Worm (Caenorhabditis elegans) whole organism, young adult: Measurements from ENCODE around the gene rpa-1.

Experiments used
- B0336.3 ChIP-seq: fragments of 200-800 bp; sonication (Bioruptor generic); IDR thresholded peaks from 2 replicates; pipeline ENCODE4 v1.3.6; 2022; ENCODE audit warnings: missing genetic modification characterization, missing compliant biosample characterization
- D2030.7 ChIP-seq: fragments of 200-800 bp; sonication (Bioruptor generic); IDR thresholded peaks from 2 replicates; pipeline ENCODE4 v1.3.6; 2022; ENCODE audit warnings: missing genetic modification reagents, missing genetic modification characterization, missing compliant biosample characterization
- F10E7.11 ChIP-seq: sonication (generic microtip); optimal IDR thresholded peaks from 2 replicates; lab custom pipeline; 2017; ENCODE audit warnings: mild to moderate bottlenecking, missing genetic modification characterization, moderate library complexity, missing compliant biosample characterization
- F23B12.7 ChIP-seq: sonication (generic microtip); optimal IDR thresholded peaks from 2 replicates; lab custom pipeline; 2017; ENCODE audit warnings: missing genetic modification characterization, mild to moderate bottlenecking, missing compliant biosample characterization, antibody characterized with exemption, moderate library complexity; ENCODE audit not compliant: insufficient read depth
- F33H1.4 ChIP-seq: fragments of 200-800 bp; sonication (Bioruptor generic); IDR thresholded peaks from 2 replicates; pipeline ENCODE4 v1.3.6; 2022; ENCODE audit warnings: missing genetic modification reagents, missing genetic modification characterization, missing compliant biosample characterization
- F37B4.10 ChIP-seq: fragments of 200-800 bp; sonication (Bioruptor generic); IDR thresholded peaks from 2 replicates; pipeline ENCODE4 v1.3.6; 2022; ENCODE audit warnings: missing genetic modification characterization, missing compliant biosample characterization
- F57A8.1 ChIP-seq: fragments of 200-800 bp; sonication (Bioruptor generic); optimal IDR thresholded peaks from 2 replicates; lab custom pipeline; 2018; ENCODE audit warnings: mild to moderate bottlenecking, missing genetic modification characterization, moderate library complexity, missing compliant biosample characterization
- K12H6.12 ChIP-seq: fragments of 200-800 bp; sonication (Bioruptor generic); optimal IDR thresholded peaks from 2 replicates; lab custom pipeline; 2018; ENCODE audit warnings: mild to moderate bottlenecking, missing genetic modification characterization, missing compliant biosample characterization
- Y53F4B.3 ChIP-seq: fragments of 200-800 bp; sonication (Bioruptor generic); IDR thresholded peaks from 2 replicates; pipeline ENCODE4 v1.3.6; 2022; ENCODE audit warnings: missing genetic modification reagents, missing genetic modification characterization, missing compliant biosample characterization
- Y53G8AR.9 ChIP-seq: fragments of 200-800 bp; sonication (Bioruptor generic); conservative IDR thresholded peaks from 2 replicates; pipeline ENCODE4 v1.3.6; 2022; ENCODE audit warnings: missing genetic modification reagents, missing genetic modification characterization, missing compliant biosample characterization
- Y56A3A.18 ChIP-seq: fragments of 200-800 bp; sonication (Bioruptor generic); IDR thresholded peaks from 2 replicates; pipeline ENCODE4 v1.3.6; 2022; ENCODE audit warnings: missing genetic modification reagents, missing genetic modification characterization, missing compliant biosample characterization
- ama-1 ChIP-seq, 3 experiments: fragments of 150-350 bp in 1 of 3; sonication (generic microtip) in 2 of 3; optimal IDR thresholded peaks; 2 replicates each; lab custom pipeline; 2014 to 2018; ENCODE audit warnings: missing biosample characterization in 2 of 3, missing genetic modification characterization in 2 of 3, missing genetic modification reagents in 2 of 3
- cebp-1 ChIP-seq, 2 experiments: fragments of 200-800 bp in 1 of 2; sonication (Bioruptor generic) in 1 of 2; sonication (generic microtip) in 1 of 2; IDR thresholded peaks in 1 of 2; optimal IDR thresholded peaks in 1 of 2; 2 replicates each; pipeline versions ENCODE4 v1.3.6 to Lab custom; 2017 to 2022; ENCODE audit warnings: missing compliant biosample characterization in 2 of 2, missing genetic modification characterization in 2 of 2, mild to moderate bottlenecking in 1 of 2, missing genetic modification reagents in 1 of 2, moderate library complexity in 1 of 2
- ceh-100 ChIP-seq: fragments of 200-800 bp; sonication (Bioruptor generic); IDR thresholded peaks from 2 replicates; pipeline ENCODE4 v1.3.6; 2022; ENCODE audit warnings: missing genetic modification reagents, missing genetic modification characterization, missing compliant biosample characterization
- ceh-58 ChIP-seq: fragments of 200-800 bp; sonication (Bioruptor generic); IDR thresholded peaks from 2 replicates; pipeline ENCODE4 v1.3.6; 2022; ENCODE audit warnings: missing genetic modification characterization, missing compliant biosample characterization
- die-1 ChIP-seq: sonication (generic microtip); optimal IDR thresholded peaks from 2 replicates; lab custom pipeline; 2016; ENCODE audit warnings: missing genotype, mild to moderate bottlenecking, missing genetic modification characterization, missing compliant biosample characterization
- dpl-1 ChIP-seq: fragments of 150-350 bp; optimal IDR thresholded peaks from 2 replicates; lab custom pipeline; 2014; ENCODE audit warnings: missing biosample characterization, missing genetic modification reagents, missing genetic modification characterization
- efl-1 ChIP-seq: fragments of 150-350 bp; optimal IDR thresholded peaks from 2 replicates; lab custom pipeline; 2014; ENCODE audit warnings: missing biosample characterization, missing genetic modification reagents, missing genetic modification characterization
- egl-18 ChIP-seq: fragments of 200-800 bp; sonication (Bioruptor generic); IDR thresholded peaks from 2 replicates; pipeline ENCODE4 v1.3.6; 2022; ENCODE audit warnings: missing genetic modification reagents, missing genetic modification characterization, missing compliant biosample characterization
- egl-44 ChIP-seq: fragments of 200-800 bp; sonication (Bioruptor generic); IDR thresholded peaks from 2 replicates; pipeline ENCODE4 v1.3.6; 2022; ENCODE audit warnings: missing genetic modification reagents, missing genetic modification characterization, missing compliant biosample characterization
- egrh-3 ChIP-seq: fragments of 200-800 bp; sonication (Bioruptor generic); IDR thresholded peaks from 2 replicates; pipeline ENCODE4 v1.3.6; 2022; ENCODE audit warnings: missing genetic modification reagents, missing genetic modification characterization, missing compliant biosample characterization
- fkh-3 ChIP-seq: sonication (generic microtip); optimal IDR thresholded peaks from 2 replicates; lab custom pipeline; 2016; ENCODE audit warnings: mild to moderate bottlenecking, missing genetic modification characterization, missing compliant biosample characterization
- gei-17 ChIP-seq: fragments of 200-800 bp; sonication (Bioruptor generic); optimal IDR thresholded peaks from 2 replicates; lab custom pipeline; 2018; ENCODE audit warnings: mild to moderate bottlenecking, missing genetic modification characterization, missing compliant biosample characterization
- hlh-12 ChIP-seq: sonication (generic microtip); optimal IDR thresholded peaks from 2 replicates; lab custom pipeline; 2016; ENCODE audit warnings: missing genetic modification characterization, missing compliant biosample characterization
- hsf-1 ChIP-seq: fragments of 200-800 bp; sonication (Bioruptor generic); IDR thresholded peaks from 2 replicates; pipeline ENCODE4 v1.3.6; 2022; ENCODE audit warnings: missing genetic modification reagents, missing genetic modification characterization, missing compliant biosample characterization
- lin-26 ChIP-seq: fragments of 200-800 bp; sonication (Bioruptor generic); IDR thresholded peaks from 2 replicates; pipeline ENCODE4 v1.3.6; 2022; ENCODE audit warnings: missing genetic modification reagents, missing genetic modification characterization, missing compliant biosample characterization
- lsl-1 ChIP-seq: fragments of 200-800 bp; sonication (Bioruptor generic); optimal IDR thresholded peaks from 2 replicates; lab custom pipeline; 2018; ENCODE audit warnings: mild to moderate bottlenecking, missing genetic modification characterization, moderate library complexity, missing compliant biosample characterization
- madf-10 ChIP-seq: sonication (generic microtip); optimal IDR thresholded peaks from 2 replicates; lab custom pipeline; 2016; ENCODE audit warnings: mild to moderate bottlenecking, missing genetic modification characterization, missing compliant biosample characterization
- mes-4 ChIP-seq: sonication (generic microtip); optimal IDR thresholded peaks from 2 replicates; lab custom pipeline; 2016; ENCODE audit warnings: missing genotype, missing genetic modification characterization, missing compliant biosample characterization
- nfya-1 ChIP-seq: sonication (generic microtip); optimal IDR thresholded peaks from 2 replicates; lab custom pipeline; 2017; ENCODE audit warnings: antibody characterized with exemption, missing compliant biosample characterization, missing genetic modification characterization, borderline replicate concordance; ENCODE audit not compliant: insufficient read depth
- nhr-27 ChIP-seq: fragments of 200-800 bp; sonication (Bioruptor generic); optimal IDR thresholded peaks from 2 replicates; lab custom pipeline; 2018; ENCODE audit warnings: mild to moderate bottlenecking, missing genetic modification characterization, moderate library complexity, missing compliant biosample characterization
- nhr-80 ChIP-seq: sonication (generic microtip); optimal IDR thresholded peaks from 2 replicates; lab custom pipeline; 2016; ENCODE audit warnings: missing genetic modification characterization, missing compliant biosample characterization
- pha-4 ChIP-seq: fragments of 150-350 bp; sonication (generic microtip); optimal IDR thresholded peaks from 2 replicates; lab custom pipeline; 2014; ENCODE audit warnings: missing biosample characterization, missing genetic modification reagents, missing genetic modification characterization
- rpc-1 ChIP-seq, 2 experiments: fragments of 150-350 bp in 1 of 2; sonication (generic microtip) in 1 of 2; optimal IDR thresholded peaks; 2 replicates each; lab custom pipeline; 2014 to 2018; ENCODE audit warnings: missing biosample characterization in 1 of 2, missing genetic modification characterization in 1 of 2, missing genetic modification reagents in 1 of 2, missing genotype in 1 of 2
- sea-2 ChIP-seq: fragments of 200-800 bp; sonication (Bioruptor generic); IDR thresholded peaks from 2 replicates; pipeline ENCODE4 v1.3.6; 2022; ENCODE audit warnings: missing genetic modification characterization, missing compliant biosample characterization
- snpc-1.1 ChIP-seq: sonication (generic microtip); optimal IDR thresholded peaks from 2 replicates; lab custom pipeline; 2017; ENCODE audit warnings: missing genetic modification characterization, mild to moderate bottlenecking, missing compliant biosample characterization, antibody characterized with exemption, moderate library complexity, missing genotype, missing genetic modification reagents; ENCODE audit not compliant: insufficient read depth
- snpc-1.3 ChIP-seq: sonication (generic microtip); optimal IDR thresholded peaks from 2 replicates; lab custom pipeline; 2017; ENCODE audit warnings: missing genetic modification characterization, mild to moderate bottlenecking, missing compliant biosample characterization, antibody characterized with exemption, moderate library complexity, missing genotype, missing genetic modification reagents; ENCODE audit not compliant: insufficient read depth
- sptf-2 ChIP-seq: fragments of 200-800 bp; sonication (Bioruptor generic); optimal IDR thresholded peaks from 2 replicates; lab custom pipeline; 2018; ENCODE audit warnings: mild to moderate bottlenecking, missing genetic modification characterization, missing compliant biosample characterization
- tbp1 ChIP-seq: fragments of 200-800 bp; sonication (Bioruptor generic); optimal IDR thresholded peaks from 2 replicates; lab custom pipeline; 2018; ENCODE audit warnings: mild to moderate bottlenecking, missing genetic modification characterization, missing compliant biosample characterization
- tbx-9 ChIP-seq: sonication (generic microtip); optimal IDR thresholded peaks from 2 replicates; lab custom pipeline; 2016; ENCODE audit warnings: borderline replicate concordance, missing genetic modification characterization, inconsistent platforms, missing compliant biosample characterization
- unc-130 ChIP-seq: sonication (generic microtip); optimal IDR thresholded peaks from 2 replicates; lab custom pipeline; 2016; ENCODE audit warnings: missing genetic modification reagents, missing genetic modification characterization, missing compliant biosample characterization
- xnd-1 ChIP-seq: sonication (generic microtip); optimal IDR thresholded peaks from 2 replicates; lab custom pipeline; 2016; ENCODE audit warnings: missing genotype, missing genetic modification reagents, missing genetic modification characterization, missing compliant biosample characterization
- zfh-2 ChIP-seq: fragments of 200-800 bp; sonication (Bioruptor generic); conservative IDR thresholded peaks from 2 replicates; pipeline ENCODE4 v1.3.6; 2022; ENCODE audit warnings: missing genetic modification reagents, missing genetic modification characterization, missing compliant biosample characterization
- ztf-18 ChIP-seq: sonication (generic microtip); optimal IDR thresholded peaks from 2 replicates; lab custom pipeline; 2016; ENCODE audit warnings: missing genotype, mild to moderate bottlenecking, missing genetic modification characterization, missing compliant biosample characterization
- ztf-22 ChIP-seq: fragments of 200-800 bp; sonication (Bioruptor generic); optimal IDR thresholded peaks from 2 replicates; lab custom pipeline; 2018; ENCODE audit warnings: mild to moderate bottlenecking, missing genetic modification characterization, moderate library complexity, missing compliant biosample characterization
- ztf-26 ChIP-seq: sonication (generic microtip); optimal IDR thresholded peaks from 2 replicates; lab custom pipeline; 2017; ENCODE audit warnings: missing genetic modification characterization, missing compliant biosample characterization
- ztf-28 ChIP-seq: fragments of 200-800 bp; sonication (Bioruptor generic); IDR thresholded peaks from 2 replicates; pipeline ENCODE4 v1.3.6; 2022; ENCODE audit warnings: missing genetic modification reagents, missing genetic modification characterization, missing compliant biosample characterization
- ztf-3 ChIP-seq: fragments of 200-800 bp; sonication (Bioruptor generic); optimal IDR thresholded peaks from 2 replicates; lab custom pipeline; 2018; ENCODE audit warnings: mild to moderate bottlenecking, missing genetic modification characterization, missing compliant biosample characterization

rpa-1 gene

ce11 chrII:7708540-7708939, 44.2 kb downstream of the rpa-1 start, which contains the start of gene B0495.9:
B0495.9 (minus strand) TSS chrII:7708710.
- TF ChIP-seq ztf-26 (tag; lab: Kevin White, UChicago) (no peak), egl-18 (GFP tag; lab: Robert Waterston, UW) (no peak), zfh-2 (GFP tag; lab: Robert Waterston, UW) (no peak), tbp1 (GFP tag; lab: Kevin White, UChicago) (peak; percentile 36), sptf-2 (GFP tag; lab: Kevin White, UChicago) (no peak), unc-130 (GFP tag; lab: Kevin White, UChicago) (no peak), F10E7.11 (tag; lab: Kevin White, UChicago) (no peak), xnd-1 (tag; lab: Kevin White, UChicago) (peak; percentile 12), mes-4 (tag; lab: Kevin White, UChicago) (no peak), F57A8.1 (no peak), ceh-58 (GFP tag; lab: Robert Waterston, UW) (no peak), F37B4.10 (no peak), K12H6.12 (tag; lab: Kevin White, UChicago) (peak; percentile 19), efl-1 (GFP tag; lab: Kevin White, UChicago) (no peak), egrh-3 (no peak), gei-17 (GFP tag; lab: Kevin White, UChicago) (no peak), F23B12.7 (tag; lab: Kevin White, UChicago) (peak; percentile 26), ztf-18 (tag; lab: Kevin White, UChicago) (peak; percentile 49), hsf-1 (GFP tag; lab: Robert Waterston, UW) (no peak), pha-4 (tag; lab: Kevin White, UChicago) (no peak), Y53G8AR.9 (GFP tag; lab: Robert Waterston, UW) (0 out of 2 replicates have a peak, but pooled peaks have one; percentile 55), hlh-12 (tag; lab: Kevin White, UChicago) (no peak), die-1 (tag; lab: Kevin White, UChicago) (peak; percentile 40), Y53F4B.3 (GFP tag; lab: Robert Waterston, UW) (no peak), ztf-28 (GFP tag; lab: Robert Waterston, UW) (peak; percentile 73; the same call in 1 of the 2 replicates), ceh-100 (GFP tag; lab: Robert Waterston, UW) (peak; percentile 42), lin-26 (no peak), ama-1 (optimal IDR thresholded peaks at IDR 0.05; lab: Kevin White, UChicago) (no peak), ama-1 (GFP tag; optimal IDR thresholded peaks at IDR 0.05; lab: Kevin White, UChicago) (peak in 1 of 2 experiments; percentile 45), lsl-1 (peak; percentile 60), dpl-1 (GFP tag; lab: Kevin White, UChicago) (no peak), Y56A3A.18 (GFP tag; lab: Robert Waterston, UW) (no peak), snpc-1.3 (tag; lab: Kevin White, UChicago) (no peak), egl-44 (no peak), madf-10 (tag; lab: Kevin White, UChicago) (no peak), nhr-27 (tag; lab: Kevin White, UChicago) (no peak), tbx-9 (tag; lab: Kevin White, UChicago) (no peak), cebp-1 (GFP tag; IDR thresholded peaks at IDR 0.05; lab: Robert Waterston, UW) (no peak), cebp-1 (tag; optimal IDR thresholded peaks at IDR 0.05; lab: Kevin White, UChicago) (peak; percentile 63), ztf-22 (no peak), D2030.7 (GFP tag; lab: Robert Waterston, UW) (no peak), F33H1.4 (GFP tag; lab: Robert Waterston, UW) (no peak), nhr-80 (tag; lab: Kevin White, UChicago) (peak; percentile 51), rpc-1 (optimal IDR thresholded peaks at IDR 0.05; lab: Kevin White, UChicago) (peak; percentile 40), rpc-1 (tag; optimal IDR thresholded peaks at IDR 0.05; lab: Kevin White, UChicago) (no peak), fkh-3 (tag; lab: Kevin White, UChicago) (no peak), ztf-3 (no peak), snpc-1.1 (tag; lab: Kevin White, UChicago) (peak; percentile 4), sea-2 (no peak), B0336.3 (GFP tag; lab: Robert Waterston, UW) (no peak; the same call in 1 of the 2 replicates), nfya-1 (tag; lab: Kevin White, UChicago) (no peak)
